Worm (Caenorhabditis elegans) whole organism, L3 larva: ENCODE results near the gene str-158.

Experiments
- R02D3.7 ChIP-seq: fragments of 150-350 bp; optimal IDR thresholded peaks from 2 replicates; lab custom pipeline; 2014; ENCODE audit warnings: missing biosample characterization, missing genetic modification characterization
- ceh-16 ChIP-seq: sonication (generic microtip); optimal IDR thresholded peaks from 2 replicates; lab custom pipeline; 2017; ENCODE audit warnings: missing biosample characterization, missing genetic modification characterization
- ceh-82 ChIP-seq: fragments of 150-350 bp; optimal IDR thresholded peaks from 2 replicates; lab custom pipeline; 2014; ENCODE audit warnings: missing biosample characterization, missing genetic modification characterization
- fkh-2 ChIP-seq: fragments of 150-350 bp; optimal IDR thresholded peaks from 2 replicates; lab custom pipeline; 2014; ENCODE audit warnings: missing biosample characterization, missing genetic modification reagents, missing genetic modification characterization
- lin-39 ChIP-seq: fragments of 150-350 bp; optimal IDR thresholded peaks from 2 replicates; lab custom pipeline; 2018; ENCODE audit warnings: missing biosample characterization, missing genetic modification reagents, missing genetic modification characterization
- pha-4 ChIP-seq: fragments of 150-350 bp; optimal IDR thresholded peaks from 2 replicates; lab custom pipeline; 2014; ENCODE audit warnings: missing biosample characterization, missing genetic modification reagents, missing genetic modification characterization
- snpc-4 ChIP-seq: fragments of 150-350 bp; optimal IDR thresholded peaks from 2 replicates; lab custom pipeline; 2014; ENCODE audit warnings: missing biosample characterization, missing genetic modification characterization
- ztf-4 ChIP-seq: fragments of 150-350 bp; optimal IDR thresholded peaks from 2 replicates; lab custom pipeline; 2014; ENCODE audit warnings: missing biosample characterization, missing genetic modification characterization

- TF ChIP-seq lin-39: no peak
- no peak for TF ChIP-seq R02D3.7 (tag; lab: Kevin White, UChicago)
- TF ChIP-seq pha-4: no peak
- no peak for TF ChIP-seq fkh-2 (tag; lab: Kevin White, UChicago)
- TF ChIP-seq ztf-4 (tag; lab: Kevin White, UChicago): no peak
- no peak for TF ChIP-seq snpc-4 (tag; lab: Kevin White, UChicago)
- no peak for TF ChIP-seq ceh-16 (tag; lab: Kevin White, UChicago)
- no peak for TF ChIP-seq ceh-82 (tag; lab: Kevin White, UChicago)
Observed at ce11 chrIV:4941681-4942080, 23.8 kb downstream of the str-158 start, which contains the start of gene Y9C9A.5.
